Fruit fly (Drosophila melanogaster) whole organism, embryonic: ENCODE measurements around the gene CG9674.

ENCODE experiments used
- Blimp-1 ChIP-seq: fragments of 200-800 bp; sonication (Bioruptor generic); optimal IDR thresholded peaks from 3 replicates; lab custom pipeline; 2018; ENCODE audit warnings: missing biosample characterization, missing genetic modification characterization, mild to moderate bottlenecking, moderate library complexity, missing genetic modification reagents
- CG11504 ChIP-seq: fragments of 200-800 bp; sonication (Bioruptor generic); optimal IDR thresholded peaks from 3 replicates; lab custom pipeline; 2019; ENCODE audit warnings: missing biosample characterization, mild to moderate bottlenecking, missing genetic modification characterization, moderate library complexity
- CG11696 ChIP-seq: fragments of 200-800 bp; sonication (Bioruptor generic); IDR thresholded peaks from 2 replicates; pipeline ENCODE4 v1.3.6; 2022; ENCODE audit warnings: missing biosample characterization, missing genetic modification characterization
- CG11723 ChIP-seq: fragments of 200-800 bp; sonication (Bioruptor generic); optimal IDR thresholded peaks from 2 replicates; lab custom pipeline; 2017; ENCODE audit warnings: missing biosample characterization, mild to moderate bottlenecking, missing genetic modification characterization
- CG12659 ChIP-seq: fragments of 200-800 bp; sonication (Bioruptor generic); optimal IDR thresholded peaks from 3 replicates; lab custom pipeline; 2017; ENCODE audit warnings: mild to moderate bottlenecking, missing biosample characterization, missing genetic modification reagents, missing genetic modification characterization
- CG13287 ChIP-seq: fragments of 200-800 bp; sonication (Bioruptor generic); IDR thresholded peaks from 2 replicates; pipeline ENCODE4 v1.3.6; 2022; ENCODE audit warnings: missing biosample characterization, missing genetic modification characterization; ENCODE audit not compliant: partially characterized antibody
- CG18011 ChIP-seq: fragments of 200-800 bp; sonication (Bioruptor generic); optimal IDR thresholded peaks from 2 replicates; lab custom pipeline; 2017; ENCODE audit warnings: missing biosample characterization, missing genetic modification characterization, mild to moderate bottlenecking, moderate library complexity, missing genotype
- CG18619 ChIP-seq: fragments of 200-800 bp; sonication (Bioruptor generic); optimal IDR thresholded peaks from 3 replicates; lab custom pipeline; 2017; ENCODE audit warnings: missing biosample characterization, mild to moderate bottlenecking, missing genetic modification characterization
- CG2120 ChIP-seq: fragments of 200-800 bp; sonication (Bioruptor generic); optimal IDR thresholded peaks from 3 replicates; lab custom pipeline; 2016; ENCODE audit warnings: missing biosample characterization, missing genetic modification characterization
- CG32767 ChIP-seq: fragments of 200-800 bp; sonication (Bioruptor generic); IDR thresholded peaks from 2 replicates; pipeline ENCODE4 v1.3.6; 2022; ENCODE audit warnings: missing biosample characterization, missing genetic modification characterization
- CG32772 ChIP-seq: fragments of 200-800 bp; sonication (Bioruptor generic); IDR thresholded peaks from 2 replicates; pipeline ENCODE4 v1.3.6; 2022; ENCODE audit warnings: missing biosample characterization, missing genetic modification characterization
- CG3281 ChIP-seq: fragments of 200-800 bp; sonication (Bioruptor generic); optimal IDR thresholded peaks from 3 replicates; lab custom pipeline; 2017; ENCODE audit warnings: missing biosample characterization, mild to moderate bottlenecking, missing genetic modification characterization
- CG4820 ChIP-seq: fragments of 200-800 bp; sonication (Bioruptor generic); optimal IDR thresholded peaks from 3 replicates; lab custom pipeline; 2016; ENCODE audit warnings: missing biosample characterization, missing genetic modification characterization
- CG4854 ChIP-seq: fragments of 200-800 bp; sonication (Bioruptor generic); optimal IDR thresholded peaks from 2 replicates; lab custom pipeline; 2016; ENCODE audit warnings: missing biosample characterization, missing genetic modification characterization, inconsistent platforms
- CG7372 ChIP-seq: fragments of 200-800 bp; sonication (Bioruptor generic); IDR thresholded peaks from 2 replicates; pipeline ENCODE4 v1.3.6; 2022; ENCODE audit warnings: missing biosample characterization, missing genetic modification characterization
- CrebB ChIP-seq: fragments of 200-800 bp; sonication (Bioruptor generic); optimal IDR thresholded peaks from 3 replicates; lab custom pipeline; 2018; ENCODE audit warnings: missing biosample characterization, mild to moderate bottlenecking, missing genetic modification characterization
- D19A ChIP-seq: fragments of 200-800 bp; optimal IDR thresholded peaks from 3 replicates; lab custom pipeline; 2019; ENCODE audit warnings: missing biosample characterization, mild to moderate bottlenecking, missing genetic modification characterization, moderate library complexity
- Dek ChIP-seq: fragments of 200-800 bp; sonication (Bioruptor generic); optimal IDR thresholded peaks from 3 replicates; lab custom pipeline; 2019; ENCODE audit warnings: missing biosample characterization, mild to moderate bottlenecking, missing genetic modification characterization, moderate library complexity
- Dp ChIP-seq: fragments of 200-800 bp; sonication (Bioruptor generic); optimal IDR thresholded peaks from 2 replicates; lab custom pipeline; 2018; ENCODE audit warnings: missing biosample characterization, mild to moderate bottlenecking, missing genetic modification characterization, moderate library complexity
- H15 ChIP-seq: fragments of 200-800 bp; sonication (Bioruptor generic); IDR thresholded peaks from 3 replicates; pipeline ENCODE4 v1.3.6; 2022; ENCODE audit warnings: missing biosample characterization, missing genetic modification characterization
- H2.0 ChIP-seq: fragments of 200-800 bp; sonication (Bioruptor generic); IDR thresholded peaks from 2 replicates; pipeline ENCODE4 v1.3.6; 2022; ENCODE audit warnings: missing biosample characterization, missing genetic modification characterization
- HLH4C ChIP-seq: fragments of 200-800 bp; sonication (Bioruptor generic); IDR thresholded peaks from 3 replicates; pipeline ENCODE4 v1.3.6; 2022; ENCODE audit warnings: missing biosample characterization, missing genetic modification characterization; ENCODE audit not compliant: partially characterized antibody
- NfI ChIP-seq: fragments of 200-800 bp; sonication (Bioruptor generic); optimal IDR thresholded peaks from 3 replicates; lab custom pipeline; 2018; ENCODE audit warnings: missing biosample characterization, mild to moderate bottlenecking, missing genetic modification characterization, moderate library complexity
- Oli ChIP-seq: fragments of 200-800 bp; sonication (Bioruptor generic); optimal IDR thresholded peaks from 2 replicates; lab custom pipeline; 2018; ENCODE audit warnings: missing biosample characterization, mild to moderate bottlenecking, missing genetic modification characterization, moderate library complexity
- Sin3A ChIP-seq: fragments of >200 bp; optimal IDR thresholded peaks from 2 replicates; lab custom pipeline; 2018
- Vsx1 ChIP-seq: fragments of 200-800 bp; sonication (Bioruptor generic); optimal IDR thresholded peaks from 2 replicates; lab custom pipeline; 2017; ENCODE audit warnings: missing biosample characterization, mild to moderate bottlenecking, missing genetic modification characterization, missing genetic modification reagents
- YL-1 ChIP-seq: fragments of 200-800 bp; sonication (Bioruptor generic); optimal IDR thresholded peaks from 3 replicates; lab custom pipeline; 2017; ENCODE audit warnings: missing biosample characterization, mild to moderate bottlenecking, missing genetic modification characterization
- bbx ChIP-seq: fragments of 200-800 bp; sonication (Bioruptor generic); IDR thresholded peaks from 2 replicates; pipeline ENCODE4 v1.3.6; 2022; ENCODE audit warnings: missing biosample characterization, missing genetic modification characterization; ENCODE audit not compliant: partially characterized antibody
- br ChIP-seq: fragments of >200 bp; optimal IDR thresholded peaks from 2 replicates; lab custom pipeline; 2017
- btn ChIP-seq: fragments of 200-800 bp; sonication (Bioruptor generic); optimal IDR thresholded peaks from 2 replicates; lab custom pipeline; 2016; ENCODE audit warnings: missing biosample characterization, missing genetic modification characterization
- crol ChIP-seq: fragments of 200-800 bp; sonication (Bioruptor generic); IDR thresholded peaks from 2 replicates; pipeline ENCODE4 v1.3.6; 2022; ENCODE audit warnings: missing biosample characterization, missing genetic modification characterization
- dan ChIP-seq: fragments of 200-800 bp; sonication (Bioruptor generic); IDR thresholded peaks from 2 replicates; pipeline ENCODE4 v1.3.6; 2022; ENCODE audit warnings: missing biosample characterization, missing genetic modification characterization
- dmrt11E ChIP-seq: fragments of 200-800 bp; sonication (Bioruptor generic); optimal IDR thresholded peaks from 3 replicates; lab custom pipeline; 2018; ENCODE audit warnings: missing biosample characterization, mild to moderate bottlenecking, missing genetic modification characterization, moderate library complexity
- dmrt99B ChIP-seq: fragments of 200-800 bp; sonication (Bioruptor generic); optimal IDR thresholded peaks from 2 replicates; lab custom pipeline; 2018; ENCODE audit warnings: missing biosample characterization, mild to moderate bottlenecking, missing genetic modification characterization, moderate library complexity
- dysf ChIP-seq: fragments of 200-800 bp; sonication (Bioruptor generic); IDR thresholded peaks from 3 replicates; pipeline ENCODE4 v1.3.6; 2022; ENCODE audit warnings: missing biosample characterization, missing genetic modification characterization
- gcm2 ChIP-seq: fragments of 200-800 bp; sonication (Bioruptor generic); optimal IDR thresholded peaks from 2 replicates; lab custom pipeline; 2016; ENCODE audit warnings: missing biosample characterization, missing genetic modification characterization
- grn ChIP-seq: fragments of 200-800 bp; sonication (Bioruptor generic); optimal IDR thresholded peaks from 3 replicates; lab custom pipeline; 2017; ENCODE audit warnings: missing biosample characterization, missing genetic modification characterization
- lab ChIP-seq: fragments of 200-800 bp; sonication (Bioruptor generic); optimal IDR thresholded peaks from 3 replicates; lab custom pipeline; 2017; ENCODE audit warnings: missing biosample characterization, missing genetic modification characterization, mild to moderate bottlenecking, moderate library complexity, missing genetic modification reagents
- maf-S ChIP-seq: fragments of 200-800 bp; sonication (Bioruptor generic); optimal IDR thresholded peaks from 2 replicates; lab custom pipeline; 2016; ENCODE audit warnings: missing biosample characterization, missing genetic modification characterization
- nau ChIP-seq: fragments of 200-800 bp; sonication (Bioruptor generic); optimal IDR thresholded peaks from 3 replicates; lab custom pipeline; 2017; ENCODE audit warnings: missing biosample characterization, mild to moderate bottlenecking, missing genetic modification characterization, missing genetic modification reagents
- pros ChIP-seq: fragments of 200-800 bp; sonication (Bioruptor generic); optimal IDR thresholded peaks from 3 replicates; lab custom pipeline; 2019; ENCODE audit warnings: missing biosample characterization, mild to moderate bottlenecking, missing genetic modification characterization, moderate library complexity
- rib ChIP-seq: fragments of 200-800 bp; sonication (Bioruptor generic); IDR thresholded peaks from 2 replicates; pipeline ENCODE4 v1.3.6; 2022; ENCODE audit warnings: missing biosample characterization, missing genetic modification characterization
- row ChIP-seq: fragments of 200-800 bp; sonication (Bioruptor generic); IDR thresholded peaks from 3 replicates; pipeline ENCODE4 v1.3.6; 2022; ENCODE audit warnings: missing biosample characterization, missing genetic modification characterization
- stwl ChIP-seq: fragments of 200-800 bp; sonication (Bioruptor generic); optimal IDR thresholded peaks from 3 replicates; lab custom pipeline; 2018; ENCODE audit warnings: missing biosample characterization, mild to moderate bottlenecking, missing genetic modification characterization, moderate library complexity
- sug ChIP-seq: fragments of 200-800 bp; optimal IDR thresholded peaks from 2 replicates; lab custom pipeline; 2019; ENCODE audit warnings: missing biosample characterization, mild to moderate bottlenecking, missing genetic modification characterization, moderate library complexity
- toy ChIP-seq: fragments of 200-800 bp; sonication (Bioruptor generic); IDR thresholded peaks from 2 replicates; pipeline ENCODE4 v1.3.6; 2022; ENCODE audit warnings: missing biosample characterization, missing genetic modification characterization
- trh ChIP-seq: fragments of 200-800 bp; sonication (Bioruptor generic); optimal IDR thresholded peaks from 2 replicates; lab custom pipeline; 2016; ENCODE audit warnings: missing biosample characterization, missing genetic modification characterization
- unpg ChIP-seq: fragments of 200-800 bp; sonication (Bioruptor generic); optimal IDR thresholded peaks from 3 replicates; lab custom pipeline; 2018; ENCODE audit warnings: missing biosample characterization, mild to moderate bottlenecking, missing genetic modification characterization, moderate library complexity
- vfl ChIP-seq: fragments of 200-800 bp; sonication (Bioruptor generic); optimal IDR thresholded peaks from 2 replicates; lab custom pipeline; 2016; ENCODE audit warnings: missing biosample characterization, missing genetic modification characterization
- z ChIP-seq: fragments of 200-800 bp; sonication (Bioruptor generic); IDR thresholded peaks from 3 replicates; pipeline ENCODE4 v1.3.6; 2022; ENCODE audit warnings: missing biosample characterization, missing genetic modification characterization
- zen2 ChIP-seq: fragments of 200-800 bp; sonication (Bioruptor generic); IDR thresholded peaks from 3 replicates; pipeline ENCODE4 v1.3.6; 2022; ENCODE audit warnings: missing biosample characterization, missing genetic modification characterization; ENCODE audit not compliant: partially characterized antibody

The CG9674 gene

dm6 chr3L:16806823-16807325, 657 bp downstream of the CG9674 start (continued):
- TF ChIP-seq H15 (GFP tag; lab: Robert Waterston, UW) (0 out of 3 replicates have a peak, but pooled peaks have one; percentile 6), CrebB (tag; lab: Kevin White, UChicago) (no peak), CG4854 (GFP tag; lab: Kevin White, UChicago) (no peak), br (lab: Kevin White, UChicago) (no peak), CG32767 (no peak), toy (GFP tag; lab: Robert Waterston, UW) (0 out of 2 replicates have a peak, but pooled peaks have one; percentile 20), pros (no peak), Oli (tag; lab: Kevin White, UChicago) (peak; percentile 76), crol (GFP tag; lab: Robert Waterston, UW) (no peak), HLH4C (no peak), CG12659 (peak; percentile 83), NfI (GFP tag; lab: Kevin White, UChicago) (peak; percentile 68), dan (GFP tag; lab: Robert Waterston, UW) (no peak), dmrt11E (tag; lab: Kevin White, UChicago) (peak; percentile 66), Blimp-1 (peak; percentile 57), CG11696 (GFP tag; lab: Robert Waterston, UW) (peak; percentile 84), z (GFP tag; lab: Robert Waterston, UW) (peak; percentile 25; the same call in 1 of the 3 replicates), CG7372 (GFP tag; lab: Robert Waterston, UW) (0 out of 2 replicates have a peak, but pooled peaks have one; percentile 9), zen2 (GFP tag; lab: Robert Waterston, UW) (no peak), gcm2 (GFP tag; lab: Kevin White, UChicago) (no peak), lab (peak; percentile 75), sug (tag; lab: Kevin White, UChicago) (peak; percentile 49), Sin3A (lab: Kevin White, UChicago) (no peak), dysf (GFP tag; lab: Robert Waterston, UW) (peak; percentile 71), CG11723 (GFP tag; lab: Kevin White, UChicago) (peak; percentile 42), rib (GFP tag; lab: Robert Waterston, UW) (no peak), row (GFP tag; lab: Robert Waterston, UW) (peak; percentile 70), vfl (GFP tag; lab: Kevin White, UChicago) (no peak), CG18619 (GFP tag; lab: Kevin White, UChicago) (peak; percentile 81), Dp (GFP tag; lab: Kevin White, UChicago) (no peak), CG32772 (GFP tag; lab: Robert Waterston, UW) (no peak), unpg (GFP tag; lab: Kevin White, UChicago) (peak; percentile 56), grn (GFP tag; lab: Kevin White, UChicago) (no peak), CG13287 (GFP tag; lab: Robert Waterston, UW) (no peak), Dek (tag; lab: Kevin White, UChicago) (peak; percentile 64), Vsx1 (GFP tag; lab: Kevin White, UChicago) (peak; percentile 42), trh (GFP tag; lab: Kevin White, UChicago) (no peak), btn (GFP tag; lab: Kevin White, UChicago) (no peak), bbx (GFP tag; lab: Robert Waterston, UW) (no peak), H2.0 (GFP tag; lab: Robert Waterston, UW) (peak; percentile 9; the same call in 1 of the 2 replicates), nau (GFP tag; lab: Kevin White, UChicago) (no peak), maf-S (GFP tag; lab: Kevin White, UChicago) (no peak), CG11504 (tag; lab: Kevin White, UChicago) (peak; percentile 87), D19A (tag; lab: Kevin White, UChicago) (peak; percentile 52), YL-1 (no peak), stwl (no peak), dmrt99B (tag; lab: Kevin White, UChicago) (peak; percentile 77), CG18011 (GFP tag; lab: Kevin White, UChicago) (no peak), CG4820 (GFP tag; lab: Kevin White, UChicago) (peak; percentile 47), CG3281 (peak; percentile 85), CG2120 (peak; percentile 42)
